Worm (Caenorhabditis elegans) whole organism, early embryonic: ENCODE results near the gene F43C11.11.

Experiments
- F13C5.2 ChIP-seq: sonication (generic microtip); optimal IDR thresholded peaks from 2 replicates; lab custom pipeline; 2017; ENCODE audit warnings: mild to moderate bottlenecking, missing genetic modification characterization, inconsistent platforms, missing compliant biosample characterization
- aly-1 ChIP-seq: sonication (generic microtip); optimal IDR thresholded peaks from 2 replicates; lab custom pipeline; 2016; ENCODE audit warnings: missing genetic modification characterization, missing compliant biosample characterization
- ama-1 ChIP-seq: fragments of 150-350 bp; optimal IDR thresholded peaks from 2 replicates; lab custom pipeline; 2014
- ceh-36 ChIP-seq: sonication (generic microtip); optimal IDR thresholded peaks from 2 replicates; lab custom pipeline; 2016; ENCODE audit warnings: missing genetic modification characterization, inconsistent platforms, missing compliant biosample characterization
- ets-7 ChIP-seq: sonication (generic microtip); optimal IDR thresholded peaks from 2 replicates; lab custom pipeline; 2016; ENCODE audit warnings: missing genotype, missing genetic modification characterization, missing compliant biosample characterization
- flt-1 ChIP-seq: fragments of 200-800 bp; sonication (Bioruptor generic); IDR thresholded peaks from 2 replicates; pipeline ENCODE4 v1.3.6; 2022; ENCODE audit warnings: missing genetic modification characterization, missing compliant biosample characterization
- hmbx-1 ChIP-seq: sonication (generic microtip); optimal IDR thresholded peaks from 2 replicates; lab custom pipeline; 2016; ENCODE audit warnings: mild to moderate bottlenecking, missing genetic modification characterization, missing compliant biosample characterization
- hmg-4 ChIP-seq: fragments of 200-800 bp; sonication (Bioruptor generic); optimal IDR thresholded peaks from 2 replicates; lab custom pipeline; 2018; ENCODE audit warnings: mild to moderate bottlenecking, missing genetic modification characterization, missing compliant biosample characterization
- pes-1 ChIP-seq: fragments of 200-800 bp; sonication (Bioruptor generic); IDR thresholded peaks from 2 replicates; pipeline ENCODE4 v1.3.6; 2022; ENCODE audit warnings: missing genetic modification reagents, missing genetic modification characterization, missing compliant biosample characterization
- scrt-1 ChIP-seq: fragments of 200-800 bp; sonication (Bioruptor generic); IDR thresholded peaks from 2 replicates; pipeline ENCODE4 v1.3.6; 2022; ENCODE audit warnings: missing genetic modification characterization, missing compliant biosample characterization
- tbx-11 ChIP-seq: fragments of 200-800 bp; sonication (Bioruptor generic); IDR thresholded peaks from 2 replicates; pipeline ENCODE4 v1.3.6; 2022; ENCODE audit warnings: missing genetic modification characterization, missing compliant biosample characterization
- tbx-37 ChIP-seq: fragments of 200-800 bp; sonication (Bioruptor generic); conservative IDR thresholded peaks from 2 replicates; pipeline ENCODE4 v1.3.6; 2022; ENCODE audit warnings: missing genetic modification reagents, missing genetic modification characterization, missing compliant biosample characterization
- tra-4 ChIP-seq: sonication (generic microtip); optimal IDR thresholded peaks from 2 replicates; lab custom pipeline; 2017; ENCODE audit warnings: missing genetic modification characterization, missing compliant biosample characterization

ce11 chrII:2412649-2413048, 49.1 kb upstream of the F43C11.11 start, which contains the start of gene fbxa-182:
- TF ChIP-seq ama-1 (no peak), tbx-11 (GFP tag; lab: Robert Waterston, UW) (no peak), hmg-4 (no peak), ceh-36 (tag; lab: Kevin White, UChicago) (no peak), tra-4 (no peak), pes-1 (GFP tag; lab: Robert Waterston, UW) (no peak), flt-1 (GFP tag; lab: Robert Waterston, UW) (no peak), F13C5.2 (tag; lab: Kevin White, UChicago) (no peak), aly-1 (tag; lab: Kevin White, UChicago) (no peak), tbx-37 (no peak), hmbx-1 (tag; lab: Kevin White, UChicago) (no peak), scrt-1 (GFP tag; lab: Robert Waterston, UW) (no peak), ets-7 (no peak)
